Fruit fly (Drosophila melanogaster) whole organism, embryonic: Measurements from ENCODE around the gene CG43338.
A peak's percentile ranks its signal among the peaks of the same experiment; 100 is the strongest.

Experiments
- Antp ChIP-seq: fragments of 200-800 bp; sonication (Bioruptor generic); optimal IDR thresholded peaks from 3 replicates; lab custom pipeline; 2016; ENCODE audit warnings: missing biosample characterization, missing genetic modification characterization
- Awh ChIP-seq: fragments of 200-800 bp; sonication (Bioruptor generic); IDR thresholded peaks from 2 replicates; pipeline ENCODE4, ENCODE4 v1.3.6; 2022; ENCODE audit warnings: missing biosample characterization, missing genetic modification characterization
- BEAF-32 ChIP-seq: fragments of 200-800 bp; sonication (Bioruptor generic); optimal IDR thresholded peaks from 3 replicates; lab custom pipeline; 2017; ENCODE audit warnings: missing biosample characterization, missing genetic modification characterization, mild to moderate bottlenecking, moderate library complexity, missing genetic modification reagents
- CG10274 ChIP-seq: fragments of 200-800 bp; sonication (Bioruptor generic); optimal IDR thresholded peaks from 3 replicates; lab custom pipeline; 2017; ENCODE audit warnings: missing biosample characterization, mild to moderate bottlenecking, missing genetic modification characterization
- CG10366 ChIP-seq: fragments of 200-800 bp; sonication (Bioruptor generic); IDR thresholded peaks from 2 replicates; pipeline ENCODE4 v1.3.6; 2022; ENCODE audit warnings: missing biosample characterization, missing genetic modification characterization
- CG11560 ChIP-seq: fragments of 200-800 bp; sonication (Bioruptor generic); IDR thresholded peaks from 3 replicates; pipeline ENCODE4 v1.3.6; 2022; ENCODE audit warnings: missing biosample characterization, missing genetic modification characterization
- CG11696 ChIP-seq: fragments of 200-800 bp; sonication (Bioruptor generic); IDR thresholded peaks from 2 replicates; pipeline ENCODE4 v1.3.6; 2022; ENCODE audit warnings: missing biosample characterization, missing genetic modification characterization
- CG13894 ChIP-seq: fragments of 200-800 bp; sonication (Bioruptor generic); optimal IDR thresholded peaks from 3 replicates; lab custom pipeline; 2018; ENCODE audit warnings: missing biosample characterization, mild to moderate bottlenecking, missing genetic modification characterization, moderate library complexity
- CG14441 ChIP-seq: fragments of 200-800 bp; sonication (Bioruptor generic); IDR thresholded peaks from 2 replicates; pipeline ENCODE4 v1.3.6; 2022; ENCODE audit warnings: missing biosample characterization, missing genetic modification characterization
- CG14965 ChIP-seq: fragments of 200-800 bp; sonication (Bioruptor generic); optimal IDR thresholded peaks from 2 replicates; lab custom pipeline; 2016; ENCODE audit warnings: missing biosample characterization, missing genetic modification characterization, borderline replicate concordance
- CG1602 ChIP-seq: fragments of 200-800 bp; sonication (Bioruptor generic); optimal IDR thresholded peaks from 3 replicates; lab custom pipeline; 2016; ENCODE audit warnings: missing biosample characterization, missing genetic modification characterization
- CG1603 ChIP-seq: fragments of 200-800 bp; sonication (Bioruptor generic); optimal IDR thresholded peaks from 2 replicates; lab custom pipeline; 2019; ENCODE audit warnings: missing biosample characterization, mild to moderate bottlenecking, missing genetic modification characterization, moderate library complexity
- CG2116 ChIP-seq: fragments of 200-800 bp; sonication (Bioruptor generic); optimal IDR thresholded peaks from 3 replicates; lab custom pipeline; 2018; ENCODE audit warnings: missing biosample characterization, mild to moderate bottlenecking, missing genetic modification characterization
- CG2120 ChIP-seq: fragments of 200-800 bp; sonication (Bioruptor generic); optimal IDR thresholded peaks from 3 replicates; lab custom pipeline; 2016; ENCODE audit warnings: missing biosample characterization, missing genetic modification characterization
- CG32767 ChIP-seq: fragments of 200-800 bp; sonication (Bioruptor generic); IDR thresholded peaks from 2 replicates; pipeline ENCODE4 v1.3.6; 2022; ENCODE audit warnings: missing biosample characterization, missing genetic modification characterization
- CG4617 ChIP-seq: fragments of 200-800 bp; sonication (Bioruptor generic); optimal IDR thresholded peaks from 3 replicates; lab custom pipeline; 2016; ENCODE audit warnings: missing biosample characterization, missing genetic modification characterization, borderline replicate concordance
- CG4730 ChIP-seq: fragments of 200-800 bp; sonication (Bioruptor generic); IDR thresholded peaks from 2 replicates; pipeline ENCODE4 v1.3.6; 2022; ENCODE audit warnings: missing biosample characterization, missing genetic modification characterization
- CG6683 ChIP-seq: fragments of 200-800 bp; sonication (Bioruptor generic); optimal IDR thresholded peaks from 2 replicates; lab custom pipeline; 2017; ENCODE audit warnings: missing biosample characterization, mild to moderate bottlenecking, missing genetic modification characterization, missing genetic modification reagents
- CG9215 ChIP-seq: fragments of 200-800 bp; sonication (Bioruptor generic); IDR thresholded peaks from 2 replicates; pipeline ENCODE4 v1.3.6; 2022; ENCODE audit warnings: missing biosample characterization, missing genetic modification characterization
- CG9876 ChIP-seq: fragments of 200-800 bp; sonication (Bioruptor generic); optimal IDR thresholded peaks from 2 replicates; lab custom pipeline; 2016; ENCODE audit warnings: missing biosample characterization, missing genetic modification characterization
- Chrac-16 ChIP-seq: fragments of 200-800 bp; sonication (Bioruptor generic); optimal IDR thresholded peaks from 3 replicates; lab custom pipeline; 2016; ENCODE audit warnings: missing biosample characterization, missing genetic modification characterization
- Dp ChIP-seq: fragments of 200-800 bp; sonication (Bioruptor generic); optimal IDR thresholded peaks from 2 replicates; lab custom pipeline; 2018; ENCODE audit warnings: missing biosample characterization, mild to moderate bottlenecking, missing genetic modification characterization, moderate library complexity
- E2f1 ChIP-seq: fragments of 200-800 bp; sonication (Bioruptor generic); IDR thresholded peaks from 2 replicates; pipeline ENCODE4 v1.3.6; 2022; ENCODE audit warnings: missing biosample characterization, missing genetic modification characterization
- HHEX ChIP-seq: fragments of 200-800 bp; sonication (Bioruptor generic); optimal IDR thresholded peaks from 3 replicates; lab custom pipeline; 2017; ENCODE audit warnings: missing biosample characterization, mild to moderate bottlenecking, missing genetic modification characterization, missing genetic modification reagents
- HLH3B ChIP-seq: fragments of 200-800 bp; sonication (Bioruptor generic); IDR thresholded peaks from 2 replicates; pipeline ENCODE4 v1.3.6; 2022; ENCODE audit warnings: missing biosample characterization, missing genetic modification characterization
- Hand ChIP-seq: fragments of 200-800 bp; sonication (Bioruptor generic); optimal IDR thresholded peaks from 2 replicates; lab custom pipeline; 2017; ENCODE audit warnings: mild to moderate bottlenecking, missing biosample characterization, missing genetic modification reagents, missing genetic modification characterization
- Lim3 ChIP-seq: fragments of 200-800 bp; sonication (Bioruptor generic); IDR thresholded peaks from 2 replicates; pipeline ENCODE4 v1.3.6; 2022; ENCODE audit warnings: missing biosample characterization, missing genetic modification characterization
- Lpt ChIP-seq: fragments of >200 bp; optimal IDR thresholded peaks from 2 replicates; lab custom pipeline; 2018; ENCODE audit warnings: missing biosample characterization, missing genetic modification characterization
- NC2β ChIP-seq: fragments of 200-800 bp; sonication (Bioruptor generic); optimal IDR thresholded peaks from 2 replicates; lab custom pipeline; 2016; ENCODE audit warnings: missing biosample characterization, missing genetic modification characterization
- Oli ChIP-seq: fragments of 200-800 bp; sonication (Bioruptor generic); optimal IDR thresholded peaks from 2 replicates; lab custom pipeline; 2018; ENCODE audit warnings: missing biosample characterization, mild to moderate bottlenecking, missing genetic modification characterization, moderate library complexity
- Sin3A ChIP-seq: fragments of >200 bp; optimal IDR thresholded peaks from 2 replicates; lab custom pipeline; 2018
- ap ChIP-seq: fragments of 200-800 bp; sonication (Bioruptor generic); IDR thresholded peaks from 2 replicates; pipeline ENCODE4 v1.3.6; 2022; ENCODE audit warnings: missing biosample characterization, missing genetic modification characterization
- ase ChIP-seq: fragments of 200-800 bp; sonication (Bioruptor generic); IDR thresholded peaks from 3 replicates; pipeline ENCODE4 v1.3.6; 2022; ENCODE audit warnings: missing biosample characterization, missing genetic modification characterization
- cas ChIP-seq: fragments of 200-800 bp; sonication (Bioruptor generic); IDR thresholded peaks from 2 replicates; pipeline ENCODE4 v1.3.6; 2022; ENCODE audit warnings: missing biosample characterization, missing genetic modification characterization
- chm ChIP-seq: fragments of 200-800 bp; sonication (Bioruptor generic); IDR thresholded peaks from 2 replicates; pipeline ENCODE4 v1.3.6; 2022; ENCODE audit warnings: missing biosample characterization, missing genetic modification characterization
- corto ChIP-seq: fragments of 200-800 bp; sonication (Bioruptor generic); optimal IDR thresholded peaks from 2 replicates; lab custom pipeline; 2016; ENCODE audit warnings: missing biosample characterization, mild to moderate bottlenecking, missing genetic modification characterization, moderate library complexity
- en ChIP-seq: fragments of 200-800 bp; sonication (Bioruptor generic); optimal IDR thresholded peaks from 2 replicates; lab custom pipeline; 2016; ENCODE audit warnings: missing biosample characterization, missing genetic modification characterization
- eve ChIP-seq, 2 experiments: fragments of >200 bp; optimal IDR thresholded peaks; 2 replicates each; lab custom pipeline; 2017; ENCODE audit warnings: missing biosample characterization in 2 of 2, missing genetic modification characterization in 2 of 2
- jigr1 ChIP-seq: fragments of 200-800 bp; sonication (Bioruptor generic); IDR thresholded peaks from 3 replicates; pipeline ENCODE4 v1.3.6; 2022; ENCODE audit warnings: missing biosample characterization, missing genetic modification characterization
- maf-S ChIP-seq: fragments of 200-800 bp; sonication (Bioruptor generic); optimal IDR thresholded peaks from 2 replicates; lab custom pipeline; 2016; ENCODE audit warnings: missing biosample characterization, missing genetic modification characterization
- nom ChIP-seq: fragments of 200-800 bp; sonication (Bioruptor generic); optimal IDR thresholded peaks from 2 replicates; lab custom pipeline; 2017; ENCODE audit warnings: missing biosample characterization, missing genetic modification characterization, mild to moderate bottlenecking, moderate library complexity, missing genetic modification reagents
- pb ChIP-seq: fragments of 200-800 bp; sonication (Bioruptor generic); optimal IDR thresholded peaks from 3 replicates; lab custom pipeline; 2016; ENCODE audit warnings: missing biosample characterization, missing genetic modification characterization
- ro ChIP-seq: fragments of 200-800 bp; sonication (Bioruptor generic); IDR thresholded peaks from 2 replicates; pipeline ENCODE4 v1.3.6; 2022; ENCODE audit warnings: missing biosample characterization, missing genetic modification characterization
- run ChIP-seq: fragments of 200-800 bp; sonication (Bioruptor generic); optimal IDR thresholded peaks from 3 replicates; lab custom pipeline; 2018; ENCODE audit warnings: missing biosample characterization, mild to moderate bottlenecking, missing genetic modification characterization
- sqz ChIP-seq: fragments of 200-800 bp; sonication (Bioruptor generic); optimal IDR thresholded peaks from 3 replicates; lab custom pipeline; 2018; ENCODE audit warnings: missing biosample characterization, mild to moderate bottlenecking, missing genetic modification characterization
- sug ChIP-seq: fragments of 200-800 bp; optimal IDR thresholded peaks from 2 replicates; lab custom pipeline; 2019; ENCODE audit warnings: missing biosample characterization, mild to moderate bottlenecking, missing genetic modification characterization, moderate library complexity
- tgo ChIP-seq: fragments of 200-800 bp; sonication (Bioruptor generic); IDR thresholded peaks from 3 replicates; pipeline ENCODE4 v1.3.6; 2022; ENCODE audit warnings: missing biosample characterization, missing genetic modification characterization
- trh ChIP-seq: fragments of 200-800 bp; sonication (Bioruptor generic); optimal IDR thresholded peaks from 2 replicates; lab custom pipeline; 2016; ENCODE audit warnings: missing biosample characterization, missing genetic modification characterization
- twi ChIP-seq: fragments of 200-800 bp; optimal IDR thresholded peaks from 2 replicates; lab custom pipeline; 2019; ENCODE audit warnings: missing biosample characterization, mild to moderate bottlenecking, missing genetic modification characterization, moderate library complexity
- unpg ChIP-seq: fragments of 200-800 bp; sonication (Bioruptor generic); optimal IDR thresholded peaks from 3 replicates; lab custom pipeline; 2018; ENCODE audit warnings: missing biosample characterization, mild to moderate bottlenecking, missing genetic modification characterization, moderate library complexity
- vfl ChIP-seq: fragments of 200-800 bp; sonication (Bioruptor generic); optimal IDR thresholded peaks from 2 replicates; lab custom pipeline; 2016; ENCODE audit warnings: missing biosample characterization, missing genetic modification characterization
- z ChIP-seq: fragments of 200-800 bp; sonication (Bioruptor generic); IDR thresholded peaks from 3 replicates; pipeline ENCODE4 v1.3.6; 2022; ENCODE audit warnings: missing biosample characterization, missing genetic modification characterization

CG43338 gene

dm6 chr2L:18626987-18627386 is 44.1 kb downstream of the CG43338 start (continued):
- TF ChIP-seq run (tag; lab: Kevin White, UChicago) (peak; percentile 84), Chrac-16 (peak; percentile 10), sug (tag; lab: Kevin White, UChicago) (peak; percentile 74), CG10366 (GFP tag; lab: Robert Waterston, UW) (peak; percentile 39; the same call in 1 of the 2 replicates), E2f1 (GFP tag; lab: Robert Waterston, UW) (peak; percentile 42; the same call in 1 of the 2 replicates), CG13894 (tag; lab: Kevin White, UChicago) (peak; percentile 77), Hand (GFP tag; lab: Kevin White, UChicago) (peak; percentile 85), NC2β (GFP tag; lab: Kevin White, UChicago) (peak; percentile 86), ro (GFP tag; lab: Robert Waterston, UW) (no peak), CG14965 (GFP tag; lab: Kevin White, UChicago) (peak; percentile 80), tgo (GFP tag; lab: Robert Waterston, UW) (peak; percentile 34; the same call in 2 of the 3 replicates), CG6683 (GFP tag; lab: Kevin White, UChicago) (peak; percentile 80), CG2120 (GFP tag; lab: Kevin White, UChicago) (peak; percentile 80), Antp (GFP tag; lab: Kevin White, UChicago) (peak; percentile 64), nom (GFP tag; lab: Kevin White, UChicago) (no peak), CG11696 (GFP tag; lab: Robert Waterston, UW) (peak; percentile 68; the same call in 1 of the 2 replicates), HLH3B (GFP tag; lab: Robert Waterston, UW) (peak; percentile 75; the same call in 1 of the 2 replicates), z (peak; percentile 44; the same call in 2 of the 3 replicates), CG9876 (GFP tag; lab: Kevin White, UChicago) (peak; percentile 52), twi (tag; lab: Kevin White, UChicago) (peak; percentile 42), CG1603 (tag; lab: Kevin White, UChicago) (peak; percentile 68), ase (GFP tag; lab: Robert Waterston, UW) (no peak), CG4617 (GFP tag; lab: Kevin White, UChicago) (no peak), CG10274 (peak; percentile 47), CG14441 (0 out of 2 replicates have a peak, but pooled peaks have one; percentile 24), sqz (GFP tag; lab: Kevin White, UChicago) (peak; percentile 27), CG11560 (no peak), Awh (GFP tag; lab: Robert Waterston, UW) (peak; percentile 87), CG32767 (GFP tag; lab: Robert Waterston, UW) (peak; percentile 65), chm (GFP tag; lab: Robert Waterston, UW) (peak; percentile 85), vfl (GFP tag; lab: Kevin White, UChicago) (peak; percentile 37), Sin3A (lab: Kevin White, UChicago) (no peak), corto (GFP tag; lab: Kevin White, UChicago) (peak; percentile 47), maf-S (GFP tag; lab: Kevin White, UChicago) (peak; percentile 85), ap (GFP tag; lab: Robert Waterston, UW) (peak; percentile 51; the same call in 1 of the 2 replicates), Lpt (GFP tag; lab: Kevin White, UChicago) (no peak), jigr1 (no peak), Lim3 (GFP tag; lab: Robert Waterston, UW) (no peak), CG2116 (peak; percentile 67), pb (peak; percentile 57), unpg (GFP tag; lab: Kevin White, UChicago) (peak; percentile 79), CG4730 (GFP tag; lab: Robert Waterston, UW) (no peak), eve (GFP tag; optimal IDR thresholded peaks at IDR 0.05; lab: Kevin White, UChicago) (peak in 1 of 2 experiments; percentile 72), BEAF-32 (GFP tag; lab: Kevin White, UChicago) (no peak), HHEX (peak; percentile 84), CG9215 (no peak), CG1602 (GFP tag; lab: Kevin White, UChicago) (peak; percentile 70), en (GFP tag; lab: Kevin White, UChicago) (peak; percentile 75), Dp (GFP tag; lab: Kevin White, UChicago) (no peak), trh (GFP tag; lab: Kevin White, UChicago) (peak; percentile 79), Oli (tag; lab: Kevin White, UChicago) (peak; percentile 47), cas (GFP tag; lab: Robert Waterston, UW) (no peak)
